Worm (Caenorhabditis elegans) whole organism, L1 larva: ENCODE measurements around the gene gld-3.

ENCODE experiments used
- C16A3.4 ChIP-seq: fragments of 150-350 bp; optimal IDR thresholded peaks from 2 replicates; lab custom pipeline; 2014; ENCODE audit warnings: missing biosample characterization, missing genetic modification characterization
- C34B4.2 ChIP-seq: sonication (generic microtip); optimal IDR thresholded peaks from 2 replicates; lab custom pipeline; 2017; ENCODE audit warnings: mild to moderate bottlenecking, missing genetic modification characterization, missing compliant biosample characterization
- F16B12.6 ChIP-seq: fragments of 150-350 bp; optimal IDR thresholded peaks from 2 replicates; lab custom pipeline; 2014; ENCODE audit warnings: missing biosample characterization, missing genetic modification characterization
- aha-1 ChIP-seq: fragments of 150-350 bp; optimal IDR thresholded peaks from 2 replicates; lab custom pipeline; 2014; ENCODE audit warnings: missing biosample characterization, missing genetic modification characterization
- ceh-63 ChIP-seq: fragments of 200-800 bp; sonication (Bioruptor generic); optimal IDR thresholded peaks from 2 replicates; lab custom pipeline; 2018; ENCODE audit warnings: mild to moderate bottlenecking, missing genetic modification characterization, missing compliant biosample characterization
- ceh-8 ChIP-seq: fragments of 200-800 bp; sonication (Bioruptor generic); optimal IDR thresholded peaks from 2 replicates; lab custom pipeline; 2018; ENCODE audit warnings: mild to moderate bottlenecking, missing genetic modification characterization, moderate library complexity, missing compliant biosample characterization
- ceh-88 ChIP-seq: fragments of 200-800 bp; sonication (Bioruptor generic); IDR thresholded peaks from 2 replicates; pipeline ENCODE4 v1.3.6; 2022; ENCODE audit warnings: missing genetic modification characterization, missing compliant biosample characterization
- dsc-1 ChIP-seq: sonication (generic microtip); optimal IDR thresholded peaks from 2 replicates; lab custom pipeline; 2016; ENCODE audit warnings: mild to moderate bottlenecking, missing genetic modification characterization, missing compliant biosample characterization
- efl-1 ChIP-seq, 4 experiments: fragments of 150-350 bp; optimal IDR thresholded peaks in 3 of 4; peaks in 1 of 4; 1 replicate in 1 of 4; 2 replicates in 3 of 4; lab custom pipeline; 2014; ENCODE audit warnings: missing biosample characterization in 2 of 4, missing genetic modification characterization in 2 of 4, missing genetic modification reagents in 2 of 4
- efl-3 ChIP-seq: fragments of 200-800 bp; sonication (Bioruptor generic); optimal IDR thresholded peaks from 2 replicates; lab custom pipeline; 2018; ENCODE audit warnings: mild to moderate bottlenecking, missing genetic modification characterization, missing compliant biosample characterization
- egl-27 ChIP-seq, 2 experiments: fragments of 150-350 bp in 1 of 2; sonication (generic microtip); optimal IDR thresholded peaks; 3 replicates each; lab custom pipeline; 2017 to 2018; ENCODE audit warnings: missing biosample characterization in 2 of 2, missing genetic modification characterization in 2 of 2, missing genetic modification reagents in 2 of 2
- ets-5 ChIP-seq: fragments of 200-800 bp; sonication (Bioruptor generic); IDR thresholded peaks from 2 replicates; pipeline ENCODE4 v1.3.6; 2022; ENCODE audit warnings: missing genetic modification characterization, missing compliant biosample characterization
- fkh-8 ChIP-seq: sonication (generic microtip); optimal IDR thresholded peaks from 2 replicates; lab custom pipeline; 2016; ENCODE audit warnings: mild to moderate bottlenecking, missing genetic modification characterization, missing compliant biosample characterization
- hlh-4 ChIP-seq: sonication (generic microtip); optimal IDR thresholded peaks from 2 replicates; lab custom pipeline; 2016; ENCODE audit warnings: mild to moderate bottlenecking, missing genetic modification characterization, missing compliant biosample characterization
- hpl-2 ChIP-seq: fragments of 150-350 bp; optimal IDR thresholded peaks from 2 replicates; lab custom pipeline; 2014; ENCODE audit warnings: missing biosample characterization, missing genetic modification reagents, missing genetic modification characterization
- jun-1 ChIP-seq: fragments of 150-350 bp; optimal IDR thresholded peaks from 2 replicates; lab custom pipeline; 2014; ENCODE audit warnings: missing biosample characterization, missing genetic modification reagents, missing genetic modification characterization
- lir-3 ChIP-seq: sonication (generic microtip); optimal IDR thresholded peaks from 2 replicates; lab custom pipeline; 2016; ENCODE audit warnings: mild to moderate bottlenecking, missing genetic modification characterization, moderate library complexity, missing compliant biosample characterization; ENCODE audit not compliant: poor library complexity
- mab-9 ChIP-seq: fragments of 200-800 bp; sonication (Bioruptor generic); IDR thresholded peaks from 2 replicates; pipeline ENCODE4 v1.3.6; 2022; ENCODE audit warnings: missing genetic modification reagents, missing genetic modification characterization, missing compliant biosample characterization
- mef-2 ChIP-seq: fragments of 150-350 bp; optimal IDR thresholded peaks from 2 replicates; lab custom pipeline; 2014; ENCODE audit warnings: missing biosample characterization, missing genetic modification characterization
- nhr-20 ChIP-seq: sonication (generic microtip); optimal IDR thresholded peaks from 2 replicates; lab custom pipeline; 2016; ENCODE audit warnings: mild to moderate bottlenecking, missing genetic modification characterization, missing compliant biosample characterization
- nhr-47 ChIP-seq: sonication (generic microtip); optimal IDR thresholded peaks from 2 replicates; lab custom pipeline; 2016; ENCODE audit warnings: mild to moderate bottlenecking, missing genetic modification characterization, moderate library complexity, missing compliant biosample characterization
- nhr-71 ChIP-seq: sonication (generic microtip); optimal IDR thresholded peaks from 2 replicates; lab custom pipeline; 2016; ENCODE audit warnings: mild to moderate bottlenecking, missing genetic modification characterization, moderate library complexity, missing compliant biosample characterization
- nhr-76 ChIP-seq: sonication (generic microtip); optimal IDR thresholded peaks from 2 replicates; lab custom pipeline; 2017; ENCODE audit warnings: missing biosample characterization, missing genetic modification characterization
- nhr-77 ChIP-seq: fragments of 150-350 bp; optimal IDR thresholded peaks from 2 replicates; lab custom pipeline; 2014; ENCODE audit warnings: missing biosample characterization, missing genetic modification characterization
- nhr-85 ChIP-seq: sonication (generic microtip); peaks from one replicate; lab custom pipeline; 2016; ENCODE audit warnings: missing genetic modification characterization, inconsistent platforms, missing compliant biosample characterization
- nhr-90 ChIP-seq: sonication (generic microtip); optimal IDR thresholded peaks from 2 replicates; lab custom pipeline; 2016; ENCODE audit warnings: mild to moderate bottlenecking, missing genetic modification characterization, missing compliant biosample characterization; ENCODE audit not compliant: poor library complexity
- pax-3 ChIP-seq: fragments of 200-800 bp; sonication (Bioruptor generic); optimal IDR thresholded peaks from 2 replicates; lab custom pipeline; 2018; ENCODE audit warnings: mild to moderate bottlenecking, missing genetic modification characterization, moderate library complexity, missing compliant biosample characterization
- skn-1 ChIP-seq: fragments of 150-350 bp; optimal IDR thresholded peaks from 2 replicates; lab custom pipeline; 2014; ENCODE audit warnings: missing biosample characterization, missing genetic modification characterization
- snpc-4 ChIP-seq: fragments of 150-350 bp; optimal IDR thresholded peaks from 2 replicates; lab custom pipeline; 2014; ENCODE audit warnings: missing biosample characterization, missing genetic modification characterization
- sptf-1 ChIP-seq: fragments of 150-350 bp; optimal IDR thresholded peaks from 2 replicates; lab custom pipeline; 2014; ENCODE audit warnings: missing biosample characterization, missing genetic modification characterization
- swsn-7 ChIP-seq: sonication (generic microtip); optimal IDR thresholded peaks from 2 replicates; lab custom pipeline; 2016; ENCODE audit warnings: missing genetic modification characterization, missing compliant biosample characterization
- tlp-1 ChIP-seq: fragments of 150-350 bp; optimal IDR thresholded peaks from 2 replicates; lab custom pipeline; 2014; ENCODE audit warnings: missing biosample characterization, missing genetic modification characterization
- vab-15 ChIP-seq: sonication (generic microtip); optimal IDR thresholded peaks from 2 replicates; lab custom pipeline; 2017; ENCODE audit warnings: missing genotype, mild to moderate bottlenecking, missing genetic modification characterization, missing compliant biosample characterization
- zag-1 ChIP-seq: fragments of 150-350 bp; optimal IDR thresholded peaks from 2 replicates; lab custom pipeline; 2014; ENCODE audit warnings: missing biosample characterization, missing genetic modification characterization
- zip-4 ChIP-seq: fragments of 200-800 bp; sonication (Bioruptor generic); optimal IDR thresholded peaks from 2 replicates; lab custom pipeline; 2018; ENCODE audit warnings: mild to moderate bottlenecking, missing genetic modification characterization, moderate library complexity, missing compliant biosample characterization
- ztf-4 ChIP-seq: fragments of 150-350 bp; optimal IDR thresholded peaks from 2 replicates; lab custom pipeline; 2014; ENCODE audit warnings: missing biosample characterization, missing genetic modification characterization

Gene gld-3

DNA sequence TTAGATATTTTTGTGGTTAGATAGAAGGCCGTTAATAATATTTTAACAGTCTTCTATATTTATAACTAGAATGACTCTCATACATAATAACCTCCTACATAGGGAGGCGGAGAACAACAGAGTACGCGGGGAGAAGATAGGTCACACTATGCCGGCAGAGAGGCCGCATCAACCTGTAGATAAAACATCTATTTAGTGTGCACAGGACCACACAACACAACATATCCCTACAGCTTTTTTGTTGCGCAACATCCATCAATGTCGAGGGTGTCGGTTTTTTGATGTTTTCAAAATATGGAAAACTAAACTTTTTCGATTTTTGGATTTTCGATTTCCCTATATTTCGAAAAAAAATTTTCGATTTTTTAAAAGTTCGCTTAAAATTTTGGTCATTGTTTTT is 41.6 kb upstream of the gld-3 start:
- TF ChIP-seq aha-1 (tag; lab: Kevin White, UChicago) (no peak), efl-1 (optimal IDR thresholded peaks at IDR 0.05; lab: Kevin White, UChicago) (no peak), efl-1 (GFP tag; optimal IDR thresholded peaks at IDR 0.05 in 1 of 2; lab: Kevin White, UChicago) (peak in 1 of 2 experiments; percentile 2)

DNA sequence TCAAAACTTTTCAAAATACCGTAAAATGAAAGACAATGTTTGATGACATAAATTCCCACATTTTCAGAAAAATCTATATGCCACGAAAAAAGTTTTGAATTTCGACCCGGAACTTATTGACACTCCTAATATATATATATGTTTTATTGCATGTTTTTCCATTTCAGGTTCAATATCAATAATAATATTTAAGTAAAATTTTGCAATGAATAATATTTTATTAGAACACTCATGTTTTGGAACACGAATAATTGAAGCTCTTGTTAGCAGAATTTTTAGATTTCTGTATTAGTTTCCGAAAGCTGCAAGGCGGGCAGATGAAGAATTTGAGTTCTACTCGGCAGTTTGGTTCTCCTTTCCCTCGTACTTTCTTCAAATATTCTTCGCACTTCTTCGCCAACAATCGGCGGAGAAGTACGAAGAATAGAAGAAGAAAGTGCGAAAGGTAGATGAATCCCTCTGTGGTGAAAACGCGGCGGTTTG is 39.1 kb upstream of the gld-3 start, which contains the start of gene T02G5.3:
T02G5.3 (plus strand) TSS at position 51 of the 483 bp plus-strand sequence.
- TF ChIP-seq C16A3.4 (tag; lab: Kevin White, UChicago) (no peak), ceh-63 (GFP tag; lab: Kevin White, UChicago) (no peak), nhr-85 (tag; lab: Kevin White, UChicago) (peak; percentile 60), ceh-88 (GFP tag; lab: Robert Waterston, UW) (no peak), nhr-20 (no peak), tlp-1 (no peak), aha-1 (tag; lab: Kevin White, UChicago) (no peak)

DNA sequence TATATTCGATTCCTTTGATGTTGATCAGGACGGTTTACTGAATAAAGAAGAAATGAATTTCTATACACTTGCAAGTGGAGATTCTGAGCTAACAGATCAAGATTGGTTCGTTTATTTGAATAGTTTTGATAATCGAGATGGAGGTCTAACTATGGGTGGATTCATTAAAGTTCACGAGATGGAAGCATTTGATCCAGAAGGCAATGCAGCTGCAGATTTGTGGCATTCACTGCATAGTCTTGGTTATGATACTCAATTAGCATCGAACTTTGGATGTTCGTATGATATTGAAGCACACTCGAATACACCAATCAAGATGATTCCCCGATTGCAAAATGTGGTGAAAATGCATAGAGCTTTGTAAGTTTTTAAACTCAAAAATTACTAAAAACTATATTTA is 36.5 kb upstream of the gld-3 start:
- TF ChIP-seq efl-1 (optimal IDR thresholded peaks at IDR 0.05; lab: Kevin White, UChicago) (no peak), efl-1 (GFP tag; optimal IDR thresholded peaks at IDR 0.05 in 1 of 2; lab: Kevin White, UChicago) (peak in 1 of 2 experiments; percentile 67), nhr-47 (tag; lab: Kevin White, UChicago) (no peak), dsc-1 (tag; lab: Kevin White, UChicago) (no peak)

DNA sequence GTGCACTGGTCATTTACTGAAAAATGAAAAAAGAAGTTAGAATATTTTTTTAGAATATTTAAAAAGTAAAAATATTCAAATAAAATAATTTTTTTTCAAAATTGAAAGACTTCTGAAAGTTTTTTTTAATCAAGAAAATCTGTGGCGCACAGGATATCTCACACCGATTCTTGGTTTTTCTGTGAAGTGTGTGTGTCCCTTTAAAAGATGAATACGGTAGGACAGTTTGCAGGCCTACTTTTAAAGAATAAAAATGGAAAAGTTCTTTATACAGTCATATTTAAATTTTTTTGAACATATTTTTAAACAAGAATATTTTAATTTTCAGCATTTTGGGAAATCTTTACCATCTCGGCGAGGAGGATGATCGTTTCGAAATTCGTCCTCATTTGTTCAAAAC is 33.9 kb upstream of the gld-3 start, which contains the start of gene mct-5:
mct-5 (minus strand) TSS at position 16 of the 400 bp plus-strand sequence.
- TF ChIP-seq ztf-4 (tag; lab: Kevin White, UChicago), result no peak
- TF ChIP-seq lir-3 (tag; lab: Kevin White, UChicago), result no peak
- no peak for TF ChIP-seq nhr-77 (tag; lab: Kevin White, UChicago)
- no peak for TF ChIP-seq nhr-76
- TF ChIP-seq skn-1, result no peak
- no peak for TF ChIP-seq egl-27 (tag; optimal IDR thresholded peaks at IDR 0.05; lab: Kevin White, UChicago)
- no peak for TF ChIP-seq ceh-8 (GFP tag; lab: Kevin White, UChicago)
- TF ChIP-seq mab-9 (GFP tag; lab: Robert Waterston, UW), result no peak
- TF ChIP-seq swsn-7 (tag; lab: Kevin White, UChicago), result no peak
- no peak for TF ChIP-seq hlh-4 (tag; lab: Kevin White, UChicago)
- TF ChIP-seq snpc-4 (tag; lab: Kevin White, UChicago), result no peak
- no peak for TF ChIP-seq efl-1 (optimal IDR thresholded peaks at IDR 0.05; lab: Kevin White, UChicago)
- TF ChIP-seq efl-1 (GFP tag; optimal IDR thresholded peaks at IDR 0.05 in 1 of 2; lab: Kevin White, UChicago), result no peak
- no peak for TF ChIP-seq C34B4.2
- no peak for TF ChIP-seq pax-3 (tag; lab: Kevin White, UChicago)
- TF ChIP-seq zip-4 (GFP tag; lab: Kevin White, UChicago), result no peak

DNA sequence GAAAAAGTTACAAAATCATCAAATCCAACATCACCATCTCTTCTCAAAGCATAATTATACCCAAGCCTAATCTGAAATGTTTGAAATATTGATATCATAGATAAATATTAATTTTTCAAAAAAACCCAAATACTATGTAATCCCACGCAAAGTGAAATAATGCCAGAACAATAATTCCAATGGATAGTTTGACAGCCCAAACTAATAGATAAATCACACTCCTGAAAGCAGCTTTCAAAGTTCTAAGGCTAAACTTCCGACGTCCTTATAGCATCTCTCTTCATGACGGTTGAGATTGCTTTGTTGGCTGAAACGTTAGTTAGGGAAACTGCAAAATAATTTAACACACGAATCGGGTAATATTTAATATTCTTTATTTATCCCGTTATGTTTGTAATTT is 33.2 kb upstream of the gld-3 start:
- TF ChIP-seq fkh-8 (tag; lab: Kevin White, UChicago), result no peak
- TF ChIP-seq F16B12.6 (tag; lab: Kevin White, UChicago), result no peak
- TF ChIP-seq nhr-90 (tag; lab: Kevin White, UChicago), result peak; percentile 0
- no peak for TF ChIP-seq hpl-2 (GFP tag; lab: Kevin White, UChicago)
- TF ChIP-seq nhr-47 (tag; lab: Kevin White, UChicago), result no peak
- TF ChIP-seq vab-15 (tag; lab: Kevin White, UChicago), result no peak
- TF ChIP-seq nhr-77 (tag; lab: Kevin White, UChicago), result no peak
- TF ChIP-seq sptf-1 (tag; lab: Kevin White, UChicago), result no peak
- TF ChIP-seq nhr-71 (tag; lab: Kevin White, UChicago), result peak; percentile 22
- TF ChIP-seq zag-1, result no peak
- no peak for TF ChIP-seq dsc-1 (tag; lab: Kevin White, UChicago)
- no peak for TF ChIP-seq lir-3 (tag; lab: Kevin White, UChicago)
- no peak for TF ChIP-seq efl-3 (GFP tag; lab: Kevin White, UChicago)
- TF ChIP-seq ets-5 (GFP tag; lab: Robert Waterston, UW), result no peak
- no peak for TF ChIP-seq jun-1 (tag; lab: Kevin White, UChicago)
- no peak for TF ChIP-seq nhr-76
- TF ChIP-seq mef-2 (tag; lab: Kevin White, UChicago), result no peak
